Worm (Caenorhabditis elegans) whole organism, early embryonic: ENCODE measurements around the gene srw-40.

Experiments
- B0310.2 ChIP-seq: sonication (generic microtip); optimal IDR thresholded peaks from 2 replicates; lab custom pipeline; 2016; ENCODE audit warnings: mild to moderate bottlenecking, missing genetic modification characterization, missing compliant biosample characterization
- F13C5.2 ChIP-seq: sonication (generic microtip); optimal IDR thresholded peaks from 2 replicates; lab custom pipeline; 2017; ENCODE audit warnings: mild to moderate bottlenecking, missing genetic modification characterization, inconsistent platforms, missing compliant biosample characterization
- aly-1 ChIP-seq: sonication (generic microtip); optimal IDR thresholded peaks from 2 replicates; lab custom pipeline; 2016; ENCODE audit warnings: missing genetic modification characterization, missing compliant biosample characterization
- ama-1 ChIP-seq: fragments of 150-350 bp; optimal IDR thresholded peaks from 2 replicates; lab custom pipeline; 2014
- ceh-13 ChIP-seq: fragments of 200-800 bp; sonication (Bioruptor generic); optimal IDR thresholded peaks from 2 replicates; lab custom pipeline; 2018; ENCODE audit warnings: mild to moderate bottlenecking, missing genetic modification characterization, missing compliant biosample characterization
- ceh-36 ChIP-seq: sonication (generic microtip); optimal IDR thresholded peaks from 2 replicates; lab custom pipeline; 2016; ENCODE audit warnings: missing genetic modification characterization, inconsistent platforms, missing compliant biosample characterization
- ets-7 ChIP-seq: sonication (generic microtip); optimal IDR thresholded peaks from 2 replicates; lab custom pipeline; 2016; ENCODE audit warnings: missing genotype, missing genetic modification characterization, missing compliant biosample characterization
- flt-1 ChIP-seq: fragments of 200-800 bp; sonication (Bioruptor generic); IDR thresholded peaks from 2 replicates; pipeline ENCODE4 v1.3.6; 2022; ENCODE audit warnings: missing genetic modification characterization, missing compliant biosample characterization
- hmbx-1 ChIP-seq: sonication (generic microtip); optimal IDR thresholded peaks from 2 replicates; lab custom pipeline; 2016; ENCODE audit warnings: mild to moderate bottlenecking, missing genetic modification characterization, missing compliant biosample characterization
- hmg-4 ChIP-seq: fragments of 200-800 bp; sonication (Bioruptor generic); optimal IDR thresholded peaks from 2 replicates; lab custom pipeline; 2018; ENCODE audit warnings: mild to moderate bottlenecking, missing genetic modification characterization, missing compliant biosample characterization
- hnd-1 ChIP-seq: sonication (generic microtip); optimal IDR thresholded peaks from 2 replicates; lab custom pipeline; 2016; ENCODE audit warnings: missing genetic modification characterization, missing compliant biosample characterization
- pes-1 ChIP-seq: fragments of 200-800 bp; sonication (Bioruptor generic); IDR thresholded peaks from 2 replicates; pipeline ENCODE4 v1.3.6; 2022; ENCODE audit warnings: missing genetic modification reagents, missing genetic modification characterization, missing compliant biosample characterization
- scrt-1 ChIP-seq: fragments of 200-800 bp; sonication (Bioruptor generic); IDR thresholded peaks from 2 replicates; pipeline ENCODE4 v1.3.6; 2022; ENCODE audit warnings: missing genetic modification characterization, missing compliant biosample characterization
- sea-1 ChIP-seq: fragments of 200-800 bp; sonication (Bioruptor generic); conservative IDR thresholded peaks from 2 replicates; pipeline ENCODE4 v1.3.6; 2022; ENCODE audit warnings: missing genetic modification characterization, missing compliant biosample characterization
- tbx-11 ChIP-seq: fragments of 200-800 bp; sonication (Bioruptor generic); IDR thresholded peaks from 2 replicates; pipeline ENCODE4 v1.3.6; 2022; ENCODE audit warnings: missing genetic modification characterization, missing compliant biosample characterization
- tbx-37 ChIP-seq: fragments of 200-800 bp; sonication (Bioruptor generic); conservative IDR thresholded peaks from 2 replicates; pipeline ENCODE4 v1.3.6; 2022; ENCODE audit warnings: missing genetic modification reagents, missing genetic modification characterization, missing compliant biosample characterization
- tra-4 ChIP-seq: sonication (generic microtip); optimal IDR thresholded peaks from 2 replicates; lab custom pipeline; 2017; ENCODE audit warnings: missing genetic modification characterization, missing compliant biosample characterization

srw-40 gene

DNA sequence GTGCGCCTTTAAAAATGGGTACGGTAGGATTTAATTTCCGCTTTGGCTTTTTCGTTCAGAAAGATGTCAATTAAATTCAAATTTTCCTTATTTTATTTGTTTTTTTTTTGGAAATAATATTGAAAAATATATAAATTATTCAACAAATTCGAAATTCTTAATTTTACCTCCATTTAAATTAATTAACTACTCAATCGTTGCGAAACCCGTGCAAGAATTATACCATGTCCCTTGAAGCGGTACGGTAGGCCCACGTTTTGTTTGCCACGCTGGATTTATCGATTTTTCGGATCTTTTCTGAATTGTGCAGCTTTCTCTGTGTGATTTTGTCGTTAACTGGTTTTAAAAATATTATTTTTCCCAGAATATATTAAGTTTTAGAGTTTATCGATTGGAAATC is 4.5 kb upstream of the srw-40 start, which contains the start of gene Y52E8A.2:
Gene Y52E8A.2 (plus strand): TSS at position 382 of the 400 bp plus-strand sequence.
- TF ChIP-seq hmg-4 (GFP tag; lab: Kevin White, UChicago) = no peak
- TF ChIP-seq ceh-13 (GFP tag; lab: Kevin White, UChicago) = no peak
- no peak for TF ChIP-seq tbx-37 (GFP tag; lab: Robert Waterston, UW)
- no peak for TF ChIP-seq ama-1 (lab: Kevin White, UChicago)
- no peak for TF ChIP-seq sea-1 (GFP tag; lab: Robert Waterston, UW)
- TF ChIP-seq tra-4 (tag; lab: Kevin White, UChicago) = no peak
- TF ChIP-seq aly-1 (tag; lab: Kevin White, UChicago) = no peak
- no peak for TF ChIP-seq hmbx-1
- no peak for TF ChIP-seq B0310.2 (tag; lab: Kevin White, UChicago)
- TF ChIP-seq ets-7 (tag; lab: Kevin White, UChicago) = no peak
- TF ChIP-seq ceh-36 (tag; lab: Kevin White, UChicago) = no peak
- TF ChIP-seq pes-1 (GFP tag; lab: Robert Waterston, UW) = no peak
- TF ChIP-seq flt-1 (GFP tag; lab: Robert Waterston, UW) = no peak
- TF ChIP-seq tbx-11 (GFP tag; lab: Robert Waterston, UW) = no peak
- no peak for TF ChIP-seq hnd-1 (tag; lab: Kevin White, UChicago)

DNA sequence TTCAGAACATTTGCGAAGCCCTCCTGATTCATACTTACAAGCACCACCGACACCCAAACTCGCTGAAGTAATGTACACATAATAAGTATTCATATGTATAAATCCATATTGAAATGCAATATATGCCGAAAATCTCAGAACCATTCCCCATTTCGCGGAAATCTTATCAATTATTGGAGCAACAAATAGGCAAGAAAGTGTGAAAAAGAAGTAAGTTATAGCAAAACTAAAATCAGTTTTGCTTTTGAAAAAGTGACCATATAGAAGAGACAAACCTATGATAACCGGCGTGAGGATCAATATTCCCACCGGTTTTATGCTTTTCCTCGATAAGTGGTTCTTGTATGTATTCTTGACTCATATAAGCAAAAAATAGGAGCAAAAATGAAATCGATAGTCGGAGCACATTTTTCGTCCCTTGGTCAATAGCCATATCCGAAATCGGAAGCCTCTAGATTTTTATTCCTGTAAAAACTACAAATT is 3.7 kb upstream of the srw-40 start, which contains the start of gene Y52E8A.6:
Gene Y52E8A.6 (minus strand): TSS at position 433 of the 483 bp plus-strand sequence.
- TF ChIP-seq B0310.2 (tag; lab: Kevin White, UChicago) (no peak), pes-1 (GFP tag; lab: Robert Waterston, UW) (no peak), tbx-11 (GFP tag; lab: Robert Waterston, UW) (no peak)

DNA sequence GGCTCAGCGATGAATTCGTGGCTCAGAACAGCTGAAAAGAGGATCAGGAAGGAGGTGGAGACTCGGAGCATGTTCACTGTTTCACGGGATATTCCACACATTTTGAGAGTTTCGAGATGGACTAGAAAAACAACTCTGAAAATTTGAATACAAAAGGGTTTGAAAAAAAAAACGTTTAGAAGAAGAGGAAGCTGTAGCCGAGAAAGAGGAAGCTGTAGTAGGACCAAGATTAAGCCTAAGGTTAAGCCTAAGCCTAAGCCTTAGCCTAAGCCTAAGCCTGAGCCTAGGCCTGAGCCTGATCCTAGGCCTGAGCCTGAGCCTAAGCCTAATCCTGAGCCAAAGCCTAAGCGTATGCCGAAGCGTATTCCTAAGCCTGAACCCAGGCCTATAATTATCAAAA is 3.8 kb downstream of the srw-40 start, which contains the start of gene plep-1:
Gene plep-1 (minus strand): TSS at position 101 of the 400 bp plus-strand sequence.
- TF ChIP-seq B0310.2 (tag; lab: Kevin White, UChicago) = no peak
- peak; percentile 39 for TF ChIP-seq ceh-36 (tag; lab: Kevin White, UChicago)

DNA sequence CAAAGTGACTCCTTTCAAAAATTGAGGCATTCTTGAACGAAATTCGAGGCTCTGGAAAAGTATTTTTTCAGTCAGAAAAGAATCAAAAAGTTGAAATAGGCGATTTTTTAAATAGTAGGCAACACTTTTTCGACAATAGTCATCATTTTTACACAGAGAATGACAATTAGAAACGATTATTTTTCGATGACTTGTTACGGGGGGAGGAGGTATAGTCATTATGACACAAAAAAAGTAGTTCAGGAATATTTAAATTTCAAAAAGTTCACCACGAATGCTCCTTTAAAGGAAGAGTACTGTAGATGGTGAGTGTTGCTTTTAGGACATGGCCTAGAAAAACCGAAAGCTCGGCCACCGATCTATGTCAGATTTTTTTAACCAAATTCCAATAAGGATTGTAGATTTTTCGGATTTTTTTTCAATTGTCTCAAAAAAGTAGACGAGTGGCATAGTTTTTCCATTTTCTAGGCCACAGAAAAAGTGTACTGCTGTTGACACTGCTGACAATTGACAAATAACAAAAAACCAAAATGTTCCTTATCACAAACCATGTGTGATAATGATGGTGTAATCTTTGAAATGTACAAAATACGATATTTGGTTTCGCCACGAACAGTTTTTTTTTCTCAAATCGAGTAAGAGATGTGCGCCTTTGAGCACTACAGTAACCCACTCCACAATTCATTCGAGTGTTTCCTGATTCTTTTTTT is 8.8 kb downstream of the srw-40 start, which contains the start of gene Y52E8A.3:
Gene Y52E8A.3 (minus strand): TSS at position 51 of the 710 bp plus-strand sequence.
- TF ChIP-seq tbx-11 (GFP tag; lab: Robert Waterston, UW) (no peak), F13C5.2 (tag; lab: Kevin White, UChicago) (no peak), hnd-1 (tag; lab: Kevin White, UChicago) (no peak), ceh-36 (tag; lab: Kevin White, UChicago) (no peak), tbx-37 (GFP tag; lab: Robert Waterston, UW) (no peak), ceh-13 (GFP tag; lab: Kevin White, UChicago) (no peak), scrt-1 (GFP tag; lab: Robert Waterston, UW) (no peak), hmbx-1 (no peak), pes-1 (GFP tag; lab: Robert Waterston, UW) (no peak), hmg-4 (GFP tag; lab: Kevin White, UChicago) (no peak), ets-7 (tag; lab: Kevin White, UChicago) (no peak), ama-1 (lab: Kevin White, UChicago) (no peak), tra-4 (tag; lab: Kevin White, UChicago) (no peak), aly-1 (tag; lab: Kevin White, UChicago) (no peak), B0310.2 (tag; lab: Kevin White, UChicago) (no peak), sea-1 (GFP tag; lab: Robert Waterston, UW) (no peak)

DNA sequence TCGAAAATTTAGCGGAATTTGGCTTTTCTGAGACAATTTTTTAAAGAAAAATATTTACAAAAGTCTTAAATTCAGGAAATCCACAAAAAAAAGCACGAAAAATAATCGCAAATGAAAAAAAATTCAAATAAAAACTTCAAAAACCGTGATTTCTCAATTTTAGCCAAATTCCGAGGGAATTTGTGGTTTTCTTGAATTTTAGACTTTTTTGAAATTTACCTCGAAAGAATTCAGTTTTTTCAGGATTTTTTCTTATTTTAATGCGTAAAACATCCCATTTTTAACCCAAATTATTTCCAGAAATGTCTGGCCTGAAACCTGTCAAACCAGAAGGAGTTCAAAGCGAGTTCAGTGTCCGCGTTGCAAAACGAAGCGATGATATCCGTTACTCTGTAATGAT is 14.6 kb downstream of the srw-40 start, which contains the start of gene gtf-2F1:
Gene gtf-2F1 (plus strand): TSS at position 301 of the 400 bp plus-strand sequence.
- TF ChIP-seq ama-1 (lab: Kevin White, UChicago) (no peak), ets-7 (tag; lab: Kevin White, UChicago) (no peak), ceh-36 (tag; lab: Kevin White, UChicago) (no peak), tbx-11 (GFP tag; lab: Robert Waterston, UW) (no peak), hmbx-1 (no peak), hmg-4 (GFP tag; lab: Kevin White, UChicago) (no peak), F13C5.2 (tag; lab: Kevin White, UChicago) (no peak), tbx-37 (GFP tag; lab: Robert Waterston, UW) (no peak), tra-4 (tag; lab: Kevin White, UChicago) (no peak), scrt-1 (GFP tag; lab: Robert Waterston, UW) (no peak), hnd-1 (tag; lab: Kevin White, UChicago) (no peak), sea-1 (GFP tag; lab: Robert Waterston, UW) (no peak), pes-1 (GFP tag; lab: Robert Waterston, UW) (no peak), B0310.2 (tag; lab: Kevin White, UChicago) (no peak), ceh-13 (GFP tag; lab: Kevin White, UChicago) (no peak)

DNA sequence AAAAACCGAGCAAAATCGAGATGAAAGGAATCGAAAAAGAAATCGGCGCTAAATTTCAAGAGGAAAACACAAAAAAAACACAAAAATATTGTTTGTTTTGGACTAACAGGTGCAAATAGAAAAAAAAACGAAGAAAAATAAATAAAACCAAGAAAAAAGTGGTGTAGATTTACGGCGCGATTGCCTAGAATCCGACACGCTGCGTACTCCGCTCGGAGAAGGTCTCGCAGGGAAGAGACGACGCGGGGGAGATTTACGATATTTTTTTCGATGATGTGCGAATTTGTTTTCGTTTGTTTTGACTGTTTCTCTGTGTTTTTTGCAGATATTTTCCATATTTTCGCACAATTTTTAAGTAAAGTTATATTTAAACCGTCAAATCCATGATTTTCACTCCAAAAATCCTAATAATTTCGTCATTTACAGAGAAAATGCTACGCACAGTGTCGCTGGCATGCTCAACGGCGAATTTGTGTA is 16.6 kb downstream of the srw-40 start, which contains the start of gene sco-1:
Gene sco-1 (plus strand): TSS at position 427 of the 477 bp plus-strand sequence.
- TF ChIP-seq ets-7 (tag; lab: Kevin White, UChicago) (no peak), F13C5.2 (tag; lab: Kevin White, UChicago) (peak; percentile 75), scrt-1 (GFP tag; lab: Robert Waterston, UW) (no peak), tbx-37 (GFP tag; lab: Robert Waterston, UW) (peak; percentile 70; the same call in 1 of the 2 replicates), aly-1 (tag; lab: Kevin White, UChicago) (no peak), sea-1 (GFP tag; lab: Robert Waterston, UW) (0 out of 2 replicates have a peak, but pooled peaks have one; percentile 56), B0310.2 (tag; lab: Kevin White, UChicago) (peak; percentile 20), hnd-1 (tag; lab: Kevin White, UChicago) (no peak), tbx-11 (GFP tag; lab: Robert Waterston, UW) (no peak), tra-4 (tag; lab: Kevin White, UChicago) (no peak), flt-1 (GFP tag; lab: Robert Waterston, UW) (peak; percentile 45; the same call in 1 of the 2 replicates), hmbx-1 (no peak), ceh-36 (tag; lab: Kevin White, UChicago) (no peak), ceh-13 (GFP tag; lab: Kevin White, UChicago) (no peak), pes-1 (GFP tag; lab: Robert Waterston, UW) (peak; percentile 66), hmg-4 (GFP tag; lab: Kevin White, UChicago) (peak; percentile 65), ama-1 (lab: Kevin White, UChicago) (no peak)
